Fruit fly (Drosophila melanogaster): ENCODE results near the gene Gs1.

DNA sequence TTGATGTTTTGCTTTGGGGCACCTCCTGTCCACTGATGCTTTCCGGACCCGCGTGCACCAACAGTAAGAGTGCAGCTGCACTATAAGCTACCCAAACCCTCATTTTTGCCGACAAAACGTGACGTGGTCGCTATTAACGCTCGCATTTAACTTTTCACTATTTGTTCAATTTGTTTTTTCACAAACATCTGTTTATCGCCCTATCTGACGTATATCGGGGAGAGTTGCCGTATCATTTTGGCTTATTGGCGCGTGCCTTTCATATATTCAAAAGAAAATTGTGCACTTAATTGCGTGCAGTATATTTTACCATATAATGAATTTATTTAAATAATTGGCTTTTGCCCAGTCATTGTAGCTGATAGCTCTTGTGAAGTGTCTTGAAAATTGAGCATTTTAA, 25.3 kb upstream of the Gs1 start, which contains the start of the genes Nhe1 and Sam-S:
- no peak for TF ChIP-seq CTCF (optimal IDR thresholded peaks at IDR 0.05)
- no peak for TF ChIP-seq CG8478 (optimal IDR thresholded peaks at IDR 0.05)

Measured in S2 (cell line).